Fruit fly (Drosophila melanogaster) whole organism, embryonic: ENCODE data around the gene Cbl.

ENCODE experiments used
- Adf1 ChIP-seq: fragments of 200-800 bp; sonication (Bioruptor generic); IDR thresholded peaks from 2 replicates; pipeline ENCODE4 v1.3.6; 2022; ENCODE audit warnings: missing biosample characterization, missing genetic modification characterization
- Aef1 ChIP-seq: fragments of 200-800 bp; sonication (Bioruptor generic); IDR thresholded peaks from 3 replicates; pipeline ENCODE4 v1.3.6; 2022; ENCODE audit warnings: missing biosample characterization, missing genetic modification characterization
- CG10147 ChIP-seq: fragments of 200-800 bp; sonication (Bioruptor generic); optimal IDR thresholded peaks from 2 replicates; lab custom pipeline; 2019; ENCODE audit warnings: missing biosample characterization, mild to moderate bottlenecking, missing genetic modification characterization, moderate library complexity
- CG10462 ChIP-seq: fragments of 200-800 bp; sonication (Bioruptor generic); optimal IDR thresholded peaks from 2 replicates; lab custom pipeline; 2016; ENCODE audit warnings: missing biosample characterization, missing genetic modification characterization
- CG12071 ChIP-seq: fragments of 200-800 bp; sonication (Bioruptor generic); optimal IDR thresholded peaks from 3 replicates; lab custom pipeline; 2018; ENCODE audit warnings: missing biosample characterization, mild to moderate bottlenecking, missing genetic modification characterization
- CG15011 ChIP-seq: fragments of 200-800 bp; sonication (Bioruptor generic); optimal IDR thresholded peaks from 3 replicates; lab custom pipeline; 2018; ENCODE audit warnings: missing biosample characterization, mild to moderate bottlenecking, missing genetic modification characterization
- CG15073 ChIP-seq: fragments of 200-800 bp; sonication (Bioruptor generic); optimal IDR thresholded peaks from 2 replicates; lab custom pipeline; 2016; ENCODE audit warnings: missing biosample characterization, missing genetic modification characterization
- CG17568 ChIP-seq: fragments of 200-800 bp; sonication (Bioruptor generic); optimal IDR thresholded peaks from 2 replicates; lab custom pipeline; 2018; ENCODE audit warnings: missing biosample characterization, mild to moderate bottlenecking, missing genetic modification characterization, moderate library complexity
- CG18599 ChIP-seq: fragments of 200-800 bp; sonication (Bioruptor generic); optimal IDR thresholded peaks from 3 replicates; lab custom pipeline; 2017; ENCODE audit warnings: missing biosample characterization, missing genetic modification characterization, mild to moderate bottlenecking, moderate library complexity, missing genetic modification reagents
- CG2199 ChIP-seq: fragments of 200-800 bp; sonication (Bioruptor generic); IDR thresholded peaks from 3 replicates; pipeline ENCODE4 v1.3.6; 2022; ENCODE audit warnings: missing biosample characterization, missing genetic modification characterization
- CG3163 ChIP-seq: fragments of 200-800 bp; sonication (Bioruptor generic); optimal IDR thresholded peaks from 3 replicates; lab custom pipeline; 2016; ENCODE audit warnings: missing biosample characterization, missing genetic modification characterization
- CG32772 ChIP-seq: fragments of 200-800 bp; sonication (Bioruptor generic); IDR thresholded peaks from 2 replicates; pipeline ENCODE4 v1.3.6; 2022; ENCODE audit warnings: missing biosample characterization, missing genetic modification characterization
- CG42726 ChIP-seq: fragments of 200-800 bp; sonication (Bioruptor generic); IDR thresholded peaks from 2 replicates; pipeline ENCODE4 v1.3.6; 2022; ENCODE audit warnings: missing biosample characterization, missing genetic modification characterization; ENCODE audit not compliant: partially characterized antibody
- CG4424 ChIP-seq: fragments of 200-800 bp; sonication (Bioruptor generic); optimal IDR thresholded peaks from 3 replicates; lab custom pipeline; 2016; ENCODE audit warnings: missing biosample characterization, missing genetic modification characterization
- CG6272 ChIP-seq: fragments of 200-800 bp; sonication (Bioruptor generic); IDR thresholded peaks from 2 replicates; pipeline ENCODE4 v1.3.6; 2022; ENCODE audit warnings: missing biosample characterization, missing genetic modification characterization
- CG7963 ChIP-seq: fragments of 200-800 bp; sonication (Bioruptor generic); IDR thresholded peaks from 3 replicates; pipeline ENCODE4 v1.3.6; 2022; ENCODE audit warnings: missing biosample characterization, missing genetic modification characterization; ENCODE audit not compliant: partially characterized antibody
- CG8944 ChIP-seq: fragments of 200-800 bp; sonication (Bioruptor generic); optimal IDR thresholded peaks from 3 replicates; lab custom pipeline; 2016; ENCODE audit warnings: missing biosample characterization, missing genetic modification characterization
- CG9437 ChIP-seq: fragments of 200-800 bp; sonication (Bioruptor generic); optimal IDR thresholded peaks from 2 replicates; lab custom pipeline; 2018; ENCODE audit warnings: missing biosample characterization, mild to moderate bottlenecking, missing genetic modification characterization
- CG9727 ChIP-seq: fragments of 200-800 bp; sonication (Bioruptor generic); optimal IDR thresholded peaks from 3 replicates; lab custom pipeline; 2017; ENCODE audit warnings: missing biosample characterization, mild to moderate bottlenecking, missing genetic modification characterization
- Dp ChIP-seq: fragments of 200-800 bp; sonication (Bioruptor generic); optimal IDR thresholded peaks from 2 replicates; lab custom pipeline; 2018; ENCODE audit warnings: missing biosample characterization, mild to moderate bottlenecking, missing genetic modification characterization, moderate library complexity
- HLH3B ChIP-seq: fragments of 200-800 bp; sonication (Bioruptor generic); IDR thresholded peaks from 2 replicates; pipeline ENCODE4 v1.3.6; 2022; ENCODE audit warnings: missing biosample characterization, missing genetic modification characterization
- Hr3 ChIP-seq: fragments of 200-800 bp; sonication (Bioruptor generic); optimal IDR thresholded peaks from 3 replicates; lab custom pipeline; 2016; ENCODE audit warnings: missing biosample characterization, missing genetic modification characterization
- Hsf ChIP-seq: fragments of 200-800 bp; sonication (Bioruptor generic); optimal IDR thresholded peaks from 3 replicates; lab custom pipeline; 2016; ENCODE audit warnings: missing biosample characterization, missing genetic modification characterization
- Max ChIP-seq: fragments of 200-800 bp; sonication (Bioruptor generic); optimal IDR thresholded peaks from 2 replicates; lab custom pipeline; 2016; ENCODE audit warnings: missing biosample characterization, mild to moderate bottlenecking, missing genetic modification characterization
- Myb ChIP-seq: fragments of 200-800 bp; sonication (Bioruptor generic); optimal IDR thresholded peaks from 2 replicates; lab custom pipeline; 2016; ENCODE audit warnings: missing biosample characterization, missing genetic modification characterization
- Sin3A ChIP-seq: fragments of >200 bp; optimal IDR thresholded peaks from 2 replicates; lab custom pipeline; 2018
- Sry-β ChIP-seq: fragments of 200-800 bp; sonication (Bioruptor generic); optimal IDR thresholded peaks from 2 replicates; lab custom pipeline; 2018; ENCODE audit warnings: missing biosample characterization, mild to moderate bottlenecking, missing genetic modification characterization, moderate library complexity
- Sry-δ ChIP-seq: fragments of 200-800 bp; sonication (Bioruptor generic); optimal IDR thresholded peaks from 2 replicates; lab custom pipeline; 2016; ENCODE audit warnings: missing biosample characterization, missing genetic modification characterization
- Ssrp ChIP-seq: fragments of 200-800 bp; sonication (Bioruptor generic); optimal IDR thresholded peaks from 2 replicates; lab custom pipeline; 2018; ENCODE audit warnings: missing biosample characterization, mild to moderate bottlenecking, missing genetic modification characterization, moderate library complexity
- Usf ChIP-seq: fragments of 200-800 bp; sonication (Bioruptor generic); optimal IDR thresholded peaks from 2 replicates; lab custom pipeline; 2017; ENCODE audit warnings: missing genotype, missing biosample characterization, missing genetic modification characterization
- Xbp1 ChIP-seq: fragments of 200-800 bp; sonication (Bioruptor generic); optimal IDR thresholded peaks from 3 replicates; lab custom pipeline; 2016; ENCODE audit warnings: missing biosample characterization, mild to moderate bottlenecking, missing genetic modification characterization
- ase ChIP-seq: fragments of 200-800 bp; sonication (Bioruptor generic); IDR thresholded peaks from 3 replicates; pipeline ENCODE4 v1.3.6; 2022; ENCODE audit warnings: missing biosample characterization, missing genetic modification characterization
- br ChIP-seq: fragments of >200 bp; optimal IDR thresholded peaks from 2 replicates; lab custom pipeline; 2017
- cg ChIP-seq: fragments of 200-800 bp; sonication (Bioruptor generic); optimal IDR thresholded peaks from 3 replicates; lab custom pipeline; 2019; ENCODE audit warnings: missing biosample characterization, mild to moderate bottlenecking, missing genetic modification characterization, moderate library complexity
- chm ChIP-seq: fragments of 200-800 bp; sonication (Bioruptor generic); IDR thresholded peaks from 2 replicates; pipeline ENCODE4 v1.3.6; 2022; ENCODE audit warnings: missing biosample characterization, missing genetic modification characterization
- hb ChIP-seq: fragments of 200-800 bp; sonication (Bioruptor generic); IDR thresholded peaks from 3 replicates; pipeline ENCODE4 v1.3.6; 2022; ENCODE audit warnings: missing biosample characterization, missing genetic modification characterization; ENCODE audit not compliant: partially characterized antibody
- lab ChIP-seq: fragments of 200-800 bp; sonication (Bioruptor generic); optimal IDR thresholded peaks from 3 replicates; lab custom pipeline; 2017; ENCODE audit warnings: missing biosample characterization, missing genetic modification characterization, mild to moderate bottlenecking, moderate library complexity, missing genetic modification reagents
- lov ChIP-seq, 2 experiments: fragments of 200-800 bp in 1 of 2; fragments of >200 bp in 1 of 2; sonication (Bioruptor generic) in 1 of 2; IDR thresholded peaks in 1 of 2; optimal IDR thresholded peaks in 1 of 2; 2 replicates in 1 of 2; 3 replicates in 1 of 2; pipeline versions ENCODE4 v1.3.6 to Lab custom; 2017 to 2022; ENCODE audit warnings: missing biosample characterization in 1 of 2, missing genetic modification characterization in 1 of 2
- nom ChIP-seq: fragments of 200-800 bp; sonication (Bioruptor generic); optimal IDR thresholded peaks from 2 replicates; lab custom pipeline; 2017; ENCODE audit warnings: missing biosample characterization, missing genetic modification characterization, mild to moderate bottlenecking, moderate library complexity, missing genetic modification reagents
- psq ChIP-seq: fragments of 200-800 bp; sonication (Bioruptor generic); optimal IDR thresholded peaks from 2 replicates; lab custom pipeline; 2017; ENCODE audit warnings: missing biosample characterization, missing genetic modification characterization
- run ChIP-seq: fragments of 200-800 bp; sonication (Bioruptor generic); optimal IDR thresholded peaks from 3 replicates; lab custom pipeline; 2018; ENCODE audit warnings: missing biosample characterization, mild to moderate bottlenecking, missing genetic modification characterization
- sens ChIP-seq: fragments of 200-800 bp; sonication (Bioruptor generic); peaks from one replicate; lab custom pipeline; 2016; ENCODE audit warnings: missing biosample characterization, missing genetic modification characterization
- shn ChIP-seq: fragments of 200-800 bp; sonication (Bioruptor generic); optimal IDR thresholded peaks from 3 replicates; lab custom pipeline; 2016; ENCODE audit warnings: missing biosample characterization, missing genetic modification characterization
- tll ChIP-seq, 2 experiments: fragments of 200-800 bp in 1 of 2; fragments of >200 bp in 1 of 2; sonication (Bioruptor generic) in 1 of 2; optimal IDR thresholded peaks; 2 replicates each; lab custom pipeline; 2017 to 2019; ENCODE audit warnings: missing biosample characterization in 2 of 2, missing genetic modification characterization in 2 of 2, mild to moderate bottlenecking in 1 of 2, moderate library complexity in 1 of 2
- trh ChIP-seq: fragments of 200-800 bp; sonication (Bioruptor generic); optimal IDR thresholded peaks from 2 replicates; lab custom pipeline; 2016; ENCODE audit warnings: missing biosample characterization, missing genetic modification characterization
- tx ChIP-seq: fragments of 200-800 bp; sonication (Bioruptor generic); optimal IDR thresholded peaks from 2 replicates; lab custom pipeline; 2016; ENCODE audit warnings: missing biosample characterization, missing genetic modification characterization
- z ChIP-seq: fragments of 200-800 bp; sonication (Bioruptor generic); IDR thresholded peaks from 3 replicates; pipeline ENCODE4 v1.3.6; 2022; ENCODE audit warnings: missing biosample characterization, missing genetic modification characterization

The Cbl gene

dm6 chr3L:8440771-8441549 is 16.2 kb downstream of the Cbl start (continued):
- TF ChIP-seq HLH3B (GFP tag; lab: Robert Waterston, UW) (0 out of 2 replicates have a peak, but pooled peaks have one; percentile 18), Myb (GFP tag; lab: Kevin White, UChicago) (no peak), CG17568 (GFP tag; lab: Kevin White, UChicago) (peak; percentile 32), CG42726 (GFP tag; lab: Robert Waterston, UW) (no peak), CG32772 (GFP tag; lab: Robert Waterston, UW) (no peak), tll (GFP tag; optimal IDR thresholded peaks at IDR 0.05; lab: Kevin White, UChicago) (no peak), run (tag; lab: Kevin White, UChicago) (no peak), hb (no peak), CG3163 (no peak), Sin3A (no peak), CG7963 (GFP tag; lab: Robert Waterston, UW) (no peak), CG9437 (GFP tag; lab: Kevin White, UChicago) (peak; percentile 20), Aef1 (GFP tag; lab: Robert Waterston, UW) (no peak; the same call in 2 of the 3 replicates), shn (GFP tag; lab: Kevin White, UChicago) (peak; percentile 33), Adf1 (GFP tag; lab: Robert Waterston, UW) (no peak), Sry-δ (GFP tag; lab: Kevin White, UChicago) (no peak)

dm6 chr3L:8441745-8442575 is 17.2 kb downstream of the Cbl start, which contains the start of gene Unr:
Gene Unr (minus strand): TSS chr3L:8442381.
- peak; percentile 46 for TF ChIP-seq CG10462 (GFP tag; lab: Kevin White, UChicago)
- no peak for TF ChIP-seq br (lab: Kevin White, UChicago)
- peak; percentile 30 for TF ChIP-seq psq (GFP tag; lab: Kevin White, UChicago)
- TF ChIP-seq z, result no peak
- peak; percentile 83 for TF ChIP-seq CG9727
- peak; percentile 78; the same call in 2 of the 3 replicates for TF ChIP-seq ase (GFP tag; lab: Robert Waterston, UW)
- peak; percentile 62 for TF ChIP-seq CG15011 (GFP tag; lab: Kevin White, UChicago)
- peak; percentile 97 for TF ChIP-seq cg (GFP tag; lab: Kevin White, UChicago)
- TF ChIP-seq tx (GFP tag; lab: Kevin White, UChicago), result peak; percentile 49
- TF ChIP-seq lab (GFP tag; lab: Kevin White, UChicago), result peak; percentile 86
- TF ChIP-seq CG12071, result no peak
- TF ChIP-seq lov (optimal IDR thresholded peaks at IDR 0.05; lab: Kevin White, UChicago), result no peak
- TF ChIP-seq lov (GFP tag; IDR thresholded peaks at IDR 0.05; lab: Robert Waterston, UW), result peak; percentile 74; the same call in 1 of the 3 replicates
- peak; percentile 68 for TF ChIP-seq Hr3 (GFP tag; lab: Kevin White, UChicago)
- peak; percentile 88 for TF ChIP-seq chm
- peak; percentile 63 for TF ChIP-seq nom (GFP tag; lab: Kevin White, UChicago)
- no peak for TF ChIP-seq CG6272 (GFP tag; lab: Robert Waterston, UW)
- TF ChIP-seq Xbp1 (GFP tag; lab: Kevin White, UChicago), result peak; percentile 87
- TF ChIP-seq Max (GFP tag; lab: Kevin White, UChicago), result peak; percentile 29
- TF ChIP-seq Hsf, result peak; percentile 84
- peak; percentile 84 for TF ChIP-seq CG18599 (GFP tag; lab: Kevin White, UChicago)
- TF ChIP-seq CG8944 (GFP tag; lab: Kevin White, UChicago), result peak; percentile 72
- peak; percentile 83 for TF ChIP-seq CG4424 (GFP tag; lab: Kevin White, UChicago)
- peak; percentile 10 for TF ChIP-seq Sry-β (GFP tag; lab: Kevin White, UChicago)
- peak; percentile 38 for TF ChIP-seq Ssrp
- peak; percentile 9 for TF ChIP-seq CG15073
- peak; percentile 29 for TF ChIP-seq Dp
- TF ChIP-seq CG2199 (GFP tag; lab: Robert Waterston, UW), result no peak; the same call in 2 of the 3 replicates
- TF ChIP-seq sens, result peak; percentile 95
- peak; percentile 63 for TF ChIP-seq trh (GFP tag; lab: Kevin White, UChicago)
- TF ChIP-seq CG10147 (GFP tag; lab: Kevin White, UChicago), result peak; percentile 37
- peak; percentile 36 for TF ChIP-seq Usf (GFP tag; lab: Kevin White, UChicago)
